Fruit fly (Drosophila melanogaster) whole organism, embryonic: ENCODE measurements around the gene CG12477.

Source experiments
- ATbp ChIP-seq: fragments of 200-800 bp; sonication (Bioruptor generic); optimal IDR thresholded peaks from 2 replicates; lab custom pipeline; 2017; ENCODE audit warnings: missing biosample characterization, mild to moderate bottlenecking, missing genetic modification characterization, missing genetic modification reagents
- CG1024 ChIP-seq: fragments of 200-800 bp; sonication (Bioruptor generic); IDR thresholded peaks from 2 replicates; pipeline ENCODE4 v1.3.6; 2022; ENCODE audit warnings: missing biosample characterization, missing genetic modification characterization
- CG10267 ChIP-seq: fragments of 200-800 bp; sonication (Bioruptor generic); optimal IDR thresholded peaks from 2 replicates; lab custom pipeline; 2018; ENCODE audit warnings: missing biosample characterization, mild to moderate bottlenecking, missing genetic modification characterization, moderate library complexity
- CG12659 ChIP-seq: fragments of 200-800 bp; sonication (Bioruptor generic); optimal IDR thresholded peaks from 3 replicates; lab custom pipeline; 2017; ENCODE audit warnings: mild to moderate bottlenecking, missing biosample characterization, missing genetic modification reagents, missing genetic modification characterization
- CG13123 ChIP-seq: fragments of 200-800 bp; sonication (Bioruptor generic); optimal IDR thresholded peaks from 2 replicates; lab custom pipeline; 2016; ENCODE audit warnings: missing biosample characterization, missing genetic modification characterization
- CG1792 ChIP-seq: fragments of 200-800 bp; sonication (Bioruptor generic); optimal IDR thresholded peaks from 2 replicates; lab custom pipeline; 2016; ENCODE audit warnings: missing biosample characterization, missing genetic modification characterization
- CG30020 ChIP-seq: fragments of 200-800 bp; optimal IDR thresholded peaks from 2 replicates; lab custom pipeline; 2019; ENCODE audit warnings: missing biosample characterization, mild to moderate bottlenecking, missing genetic modification characterization, moderate library complexity
- CG3065 ChIP-seq: fragments of 200-800 bp; sonication (Bioruptor generic); optimal IDR thresholded peaks from 2 replicates; lab custom pipeline; 2016; ENCODE audit warnings: missing biosample characterization, missing genetic modification characterization
- CG4328 ChIP-seq: fragments of 200-800 bp; sonication (Bioruptor generic); optimal IDR thresholded peaks from 3 replicates; lab custom pipeline; 2017; ENCODE audit warnings: missing biosample characterization, missing genetic modification reagents, missing genetic modification characterization
- CG4617 ChIP-seq: fragments of 200-800 bp; sonication (Bioruptor generic); optimal IDR thresholded peaks from 3 replicates; lab custom pipeline; 2016; ENCODE audit warnings: missing biosample characterization, missing genetic modification characterization, borderline replicate concordance
- CG5180 ChIP-seq: fragments of 200-800 bp; sonication (Bioruptor generic); optimal IDR thresholded peaks from 3 replicates; lab custom pipeline; 2017; ENCODE audit warnings: missing biosample characterization, missing genetic modification characterization, mild to moderate bottlenecking, moderate library complexity, missing genetic modification reagents
- CG6689 ChIP-seq: fragments of 200-800 bp; sonication (Bioruptor generic); IDR thresholded peaks from 2 replicates; pipeline ENCODE4 v1.3.6; 2022; ENCODE audit warnings: missing biosample characterization, missing genetic modification characterization
- Chrac-16 ChIP-seq: fragments of 200-800 bp; sonication (Bioruptor generic); optimal IDR thresholded peaks from 3 replicates; lab custom pipeline; 2016; ENCODE audit warnings: missing biosample characterization, missing genetic modification characterization
- Elba2 ChIP-seq: fragments of 200-800 bp; sonication (Bioruptor generic); optimal IDR thresholded peaks from 3 replicates; lab custom pipeline; 2016; ENCODE audit warnings: missing biosample characterization, missing genetic modification characterization
- Fer3 ChIP-seq: fragments of 200-800 bp; sonication (Bioruptor generic); optimal IDR thresholded peaks from 2 replicates; lab custom pipeline; 2018; ENCODE audit warnings: missing biosample characterization, mild to moderate bottlenecking, missing genetic modification characterization, moderate library complexity
- Hand ChIP-seq: fragments of 200-800 bp; sonication (Bioruptor generic); optimal IDR thresholded peaks from 2 replicates; lab custom pipeline; 2017; ENCODE audit warnings: mild to moderate bottlenecking, missing biosample characterization, missing genetic modification reagents, missing genetic modification characterization
- Hr3 ChIP-seq: fragments of 200-800 bp; sonication (Bioruptor generic); optimal IDR thresholded peaks from 3 replicates; lab custom pipeline; 2016; ENCODE audit warnings: missing biosample characterization, missing genetic modification characterization
- Hsf ChIP-seq: fragments of 200-800 bp; sonication (Bioruptor generic); optimal IDR thresholded peaks from 3 replicates; lab custom pipeline; 2016; ENCODE audit warnings: missing biosample characterization, missing genetic modification characterization
- Neu2 ChIP-seq: fragments of 200-800 bp; sonication (Bioruptor generic); optimal IDR thresholded peaks from 3 replicates; lab custom pipeline; 2016; ENCODE audit warnings: missing biosample characterization, missing genetic modification characterization, borderline replicate concordance
- Opbp ChIP-seq: fragments of 200-800 bp; sonication (Bioruptor generic); IDR thresholded peaks from 3 replicates; pipeline ENCODE4 v1.3.6; 2022; ENCODE audit warnings: missing biosample characterization, missing genetic modification characterization; ENCODE audit not compliant: partially characterized antibody
- Pdp1 ChIP-seq, 2 experiments: fragments of 200-800 bp; sonication (Bioruptor generic); optimal IDR thresholded peaks; 3 replicates each; lab custom pipeline; 2016; ENCODE audit warnings: missing biosample characterization in 2 of 2, missing genetic modification characterization in 2 of 2, mild to moderate bottlenecking in 1 of 2, moderate library complexity in 1 of 2
- Rx ChIP-seq: fragments of 200-800 bp; sonication (Bioruptor generic); IDR thresholded peaks from 2 replicates; pipeline ENCODE4 v1.3.6; 2022; ENCODE audit warnings: missing biosample characterization, missing genetic modification characterization
- btn ChIP-seq: fragments of 200-800 bp; sonication (Bioruptor generic); optimal IDR thresholded peaks from 2 replicates; lab custom pipeline; 2016; ENCODE audit warnings: missing biosample characterization, missing genetic modification characterization
- cas ChIP-seq: fragments of 200-800 bp; sonication (Bioruptor generic); IDR thresholded peaks from 2 replicates; pipeline ENCODE4 v1.3.6; 2022; ENCODE audit warnings: missing biosample characterization, missing genetic modification characterization
- ci ChIP-seq: fragments of 200-800 bp; sonication (Bioruptor generic); IDR thresholded peaks from 3 replicates; pipeline ENCODE4 v1.3.6; 2022; ENCODE audit warnings: missing biosample characterization, missing genetic modification characterization
- danr ChIP-seq: fragments of 200-800 bp; sonication (Bioruptor generic); IDR thresholded peaks from 2 replicates; pipeline ENCODE4 v1.3.6; 2022; ENCODE audit warnings: missing biosample characterization, missing genetic modification characterization
- dmrt99B ChIP-seq: fragments of 200-800 bp; sonication (Bioruptor generic); optimal IDR thresholded peaks from 2 replicates; lab custom pipeline; 2018; ENCODE audit warnings: missing biosample characterization, mild to moderate bottlenecking, missing genetic modification characterization, moderate library complexity
- gsb ChIP-seq: fragments of 200-800 bp; sonication (Bioruptor generic); IDR thresholded peaks from 2 replicates; pipeline ENCODE4 v1.3.6; 2022; ENCODE audit warnings: missing biosample characterization, missing genetic modification characterization
- hb ChIP-seq: fragments of 200-800 bp; sonication (Bioruptor generic); IDR thresholded peaks from 3 replicates; pipeline ENCODE4 v1.3.6; 2022; ENCODE audit warnings: missing biosample characterization, missing genetic modification characterization; ENCODE audit not compliant: partially characterized antibody
- ind ChIP-seq: fragments of 200-800 bp; sonication (Bioruptor generic); optimal IDR thresholded peaks from 3 replicates; lab custom pipeline; 2016; ENCODE audit warnings: missing biosample characterization, missing genetic modification characterization
- jing ChIP-seq: fragments of 200-800 bp; sonication (Bioruptor generic); optimal IDR thresholded peaks from 2 replicates; lab custom pipeline; 2018; ENCODE audit warnings: missing biosample characterization, mild to moderate bottlenecking, missing genetic modification characterization
- ken ChIP-seq: fragments of 200-800 bp; sonication (Bioruptor generic); IDR thresholded peaks from 3 replicates; pipeline ENCODE4 v1.3.6; 2022; ENCODE audit warnings: missing biosample characterization, missing genetic modification characterization
- knrl ChIP-seq: fragments of 200-800 bp; sonication (Bioruptor generic); IDR thresholded peaks from 3 replicates; pipeline ENCODE4 v1.3.6; 2022; ENCODE audit warnings: missing biosample characterization, missing genetic modification characterization; ENCODE audit not compliant: partially characterized antibody
- nmo ChIP-seq: fragments of 200-800 bp; sonication (Bioruptor generic); optimal IDR thresholded peaks from 2 replicates; lab custom pipeline; 2018; ENCODE audit warnings: missing biosample characterization, mild to moderate bottlenecking, missing genetic modification characterization, moderate library complexity
- nom ChIP-seq: fragments of 200-800 bp; sonication (Bioruptor generic); optimal IDR thresholded peaks from 2 replicates; lab custom pipeline; 2017; ENCODE audit warnings: missing biosample characterization, missing genetic modification characterization, mild to moderate bottlenecking, moderate library complexity, missing genetic modification reagents
- pfk ChIP-seq: fragments of 200-800 bp; sonication (Bioruptor generic); optimal IDR thresholded peaks from 2 replicates; lab custom pipeline; 2018; ENCODE audit warnings: missing biosample characterization, mild to moderate bottlenecking, missing genetic modification characterization, moderate library complexity
- prd ChIP-seq, 3 experiments: fragments of >200 bp in 2 of 3; fragments of 200-800 bp in 1 of 3; sonication (Bioruptor generic) in 1 of 3; optimal IDR thresholded peaks in 2 of 3; IDR thresholded peaks in 1 of 3; 2 replicates in 2 of 3; 3 replicates in 1 of 3; pipeline versions ENCODE4 v1.3.6 to Lab custom; 2017 to 2022; ENCODE audit warnings: missing biosample characterization in 1 of 3, missing genetic modification characterization in 1 of 3
- ranshi ChIP-seq: fragments of 200-800 bp; sonication (Bioruptor generic); IDR thresholded peaks from 2 replicates; pipeline ENCODE4 v1.3.6; 2022; ENCODE audit warnings: missing biosample characterization, missing genetic modification characterization
- repo ChIP-seq: fragments of 200-800 bp; sonication (Bioruptor generic); optimal IDR thresholded peaks from 2 replicates; lab custom pipeline; 2016; ENCODE audit warnings: missing biosample characterization, missing genetic modification characterization
- schlank ChIP-seq: fragments of 200-800 bp; sonication (Bioruptor generic); optimal IDR thresholded peaks from 2 replicates; lab custom pipeline; 2018; ENCODE audit warnings: missing biosample characterization, mild to moderate bottlenecking, missing genetic modification characterization
- sd ChIP-seq: fragments of 200-800 bp; sonication (Bioruptor generic); optimal IDR thresholded peaks from 3 replicates; lab custom pipeline; 2018; ENCODE audit warnings: missing biosample characterization, mild to moderate bottlenecking, missing genetic modification characterization, moderate library complexity
- sens ChIP-seq: fragments of 200-800 bp; sonication (Bioruptor generic); peaks from one replicate; lab custom pipeline; 2016; ENCODE audit warnings: missing biosample characterization, missing genetic modification characterization
- slp2 ChIP-seq: fragments of 200-800 bp; sonication (Bioruptor generic); optimal IDR thresholded peaks from 2 replicates; lab custom pipeline; 2016; ENCODE audit warnings: missing biosample characterization, missing genetic modification characterization
- so ChIP-seq: fragments of 200-800 bp; sonication (Bioruptor generic); IDR thresholded peaks from 3 replicates; pipeline ENCODE4 v1.3.6; 2022; ENCODE audit warnings: missing biosample characterization, missing genetic modification characterization
- tin ChIP-seq: fragments of 200-800 bp; sonication (Bioruptor generic); optimal IDR thresholded peaks from 3 replicates; lab custom pipeline; 2016; ENCODE audit warnings: missing biosample characterization, missing genetic modification characterization
- tll ChIP-seq, 2 experiments: fragments of 200-800 bp in 1 of 2; fragments of >200 bp in 1 of 2; sonication (Bioruptor generic) in 1 of 2; optimal IDR thresholded peaks; 2 replicates each; lab custom pipeline; 2017 to 2019; ENCODE audit warnings: missing biosample characterization in 2 of 2, missing genetic modification characterization in 2 of 2, mild to moderate bottlenecking in 1 of 2, moderate library complexity in 1 of 2
- vfl ChIP-seq: fragments of 200-800 bp; sonication (Bioruptor generic); optimal IDR thresholded peaks from 2 replicates; lab custom pipeline; 2016; ENCODE audit warnings: missing biosample characterization, missing genetic modification characterization
- vnd ChIP-seq: fragments of 200-800 bp; sonication (Bioruptor generic); IDR thresholded peaks from 3 replicates; pipeline ENCODE4 v1.3.6; 2022; ENCODE audit warnings: missing biosample characterization, missing genetic modification characterization; ENCODE audit not compliant: partially characterized antibody
- zen2 ChIP-seq: fragments of 200-800 bp; sonication (Bioruptor generic); IDR thresholded peaks from 3 replicates; pipeline ENCODE4 v1.3.6; 2022; ENCODE audit warnings: missing biosample characterization, missing genetic modification characterization; ENCODE audit not compliant: partially characterized antibody

CG12477 gene

dm6 chr3L:18756293-18756887, 33.3 kb upstream of the CG12477 start (continued):
- no peak for TF ChIP-seq Fer3
- no peak for TF ChIP-seq CG1792 (GFP tag; lab: Kevin White, UChicago)
- TF ChIP-seq nmo (GFP tag; lab: Kevin White, UChicago): peak; percentile 76
- TF ChIP-seq ind (GFP tag; lab: Kevin White, UChicago): peak; percentile 32
- no peak; the same call in 2 of the 3 replicates for TF ChIP-seq so (GFP tag; lab: Robert Waterston, UW)
- no peak for TF ChIP-seq btn (GFP tag; lab: Kevin White, UChicago)
- peak; percentile 66; the same call in 1 of the 3 replicates for TF ChIP-seq ci (GFP tag; lab: Robert Waterston, UW)
- TF ChIP-seq Elba2 (GFP tag; lab: Kevin White, UChicago): no peak
- TF ChIP-seq Hsf: peak; percentile 35
- TF ChIP-seq Pdp1 (GFP tag; optimal IDR thresholded peaks at IDR 0.05; lab: Kevin White, UChicago): peak in 1 of 2 experiments; percentile 13
- no peak for TF ChIP-seq pfk
- TF ChIP-seq Opbp (GFP tag; lab: Robert Waterston, UW): no peak
- no peak for TF ChIP-seq Neu2 (GFP tag; lab: Kevin White, UChicago)
- TF ChIP-seq vnd: no peak
- TF ChIP-seq CG10267 (tag; lab: Kevin White, UChicago): peak; percentile 40
- TF ChIP-seq ken (GFP tag; lab: Robert Waterston, UW): no peak
- TF ChIP-seq CG6689 (GFP tag; lab: Robert Waterston, UW): peak; percentile 50; the same call in 1 of the 2 replicates
- no peak for TF ChIP-seq danr
- TF ChIP-seq prd (optimal IDR thresholded peaks at IDR 0.05; lab: Kevin White, UChicago): no peak
- TF ChIP-seq prd (GFP tag; IDR thresholded peaks at IDR 0.05; lab: Robert Waterston, UW): peak; percentile 52; the same call in 1 of the 3 replicates
- no peak for TF ChIP-seq Hand (GFP tag; lab: Kevin White, UChicago)
- TF ChIP-seq gsb: no peak
- TF ChIP-seq tin (GFP tag; lab: Kevin White, UChicago): peak; percentile 50
- peak; percentile 56 for TF ChIP-seq ATbp (GFP tag; lab: Kevin White, UChicago)
- peak; percentile 48 for TF ChIP-seq CG12659 (GFP tag; lab: Kevin White, UChicago)
- TF ChIP-seq Hr3 (GFP tag; lab: Kevin White, UChicago): no peak
- TF ChIP-seq jing (GFP tag; lab: Kevin White, UChicago): peak; percentile 10
- no peak for TF ChIP-seq slp2
- TF ChIP-seq nom (GFP tag; lab: Kevin White, UChicago): no peak
- TF ChIP-seq cas: no peak
- TF ChIP-seq knrl: no peak
- TF ChIP-seq Rx (GFP tag; lab: Robert Waterston, UW): no peak
- TF ChIP-seq CG30020 (tag; lab: Kevin White, UChicago): no peak
- no peak for TF ChIP-seq CG1024
- no peak for TF ChIP-seq repo (GFP tag; lab: Kevin White, UChicago)
- TF ChIP-seq schlank (tag; lab: Kevin White, UChicago): no peak
- TF ChIP-seq CG13123 (GFP tag; lab: Kevin White, UChicago): no peak
- no peak for TF ChIP-seq hb (GFP tag; lab: Robert Waterston, UW)
- TF ChIP-seq CG4617 (GFP tag; lab: Kevin White, UChicago): no peak
- TF ChIP-seq vfl (GFP tag; lab: Kevin White, UChicago): no peak
- TF ChIP-seq CG4328 (GFP tag; lab: Kevin White, UChicago): no peak
- TF ChIP-seq CG3065 (GFP tag; lab: Kevin White, UChicago): no peak
- TF ChIP-seq ranshi: no peak
- peak; percentile 89 for TF ChIP-seq sens
- TF ChIP-seq sd (tag; lab: Kevin White, UChicago): no peak
- TF ChIP-seq zen2: no peak
- no peak for TF ChIP-seq tll (GFP tag; optimal IDR thresholded peaks at IDR 0.05; lab: Kevin White, UChicago)
- TF ChIP-seq CG5180 (GFP tag; lab: Kevin White, UChicago): peak; percentile 55
- TF ChIP-seq dmrt99B (tag; lab: Kevin White, UChicago): peak; percentile 75
- no peak for TF ChIP-seq Chrac-16 (GFP tag; lab: Kevin White, UChicago)
